Worm (Caenorhabditis elegans) whole organism, young adult: Measurements from ENCODE around the gene taf-8.
A peak's percentile ranks its signal among the peaks of the same experiment; 100 is the strongest.

ENCODE experiments used
- B0019.2 ChIP-seq: fragments of 200-800 bp; sonication (Bioruptor generic); conservative IDR thresholded peaks from 2 replicates; pipeline ENCODE4 v1.3.6; 2022; ENCODE audit warnings: missing genetic modification reagents, missing genetic modification characterization, missing compliant biosample characterization
- B0035.1 ChIP-seq: sonication (generic microtip); optimal IDR thresholded peaks from 2 replicates; lab custom pipeline; 2016; ENCODE audit warnings: missing genetic modification characterization, mild to moderate bottlenecking, missing compliant biosample characterization, missing genotype, missing genetic modification reagents
- F22D6.2 ChIP-seq: sonication (generic microtip); optimal IDR thresholded peaks from 2 replicates; lab custom pipeline; 2016; ENCODE audit warnings: mild to moderate bottlenecking, missing genetic modification characterization, missing compliant biosample characterization
- F23B12.7 ChIP-seq: sonication (generic microtip); optimal IDR thresholded peaks from 2 replicates; lab custom pipeline; 2017; ENCODE audit warnings: missing genetic modification characterization, mild to moderate bottlenecking, missing compliant biosample characterization, antibody characterized with exemption, moderate library complexity; ENCODE audit not compliant: insufficient read depth
- F33H1.4 ChIP-seq: fragments of 200-800 bp; sonication (Bioruptor generic); IDR thresholded peaks from 2 replicates; pipeline ENCODE4 v1.3.6; 2022; ENCODE audit warnings: missing genetic modification reagents, missing genetic modification characterization, missing compliant biosample characterization
- T26A5.8 ChIP-seq: sonication (generic microtip); optimal IDR thresholded peaks from 2 replicates; lab custom pipeline; 2016; ENCODE audit warnings: missing genetic modification characterization, missing compliant biosample characterization
- Y53F4B.3 ChIP-seq: fragments of 200-800 bp; sonication (Bioruptor generic); IDR thresholded peaks from 2 replicates; pipeline ENCODE4 v1.3.6; 2022; ENCODE audit warnings: missing genetic modification reagents, missing genetic modification characterization, missing compliant biosample characterization
- Y56A3A.18 ChIP-seq: fragments of 200-800 bp; sonication (Bioruptor generic); IDR thresholded peaks from 2 replicates; pipeline ENCODE4 v1.3.6; 2022; ENCODE audit warnings: missing genetic modification reagents, missing genetic modification characterization, missing compliant biosample characterization
- Y95B8A.8 ChIP-seq: fragments of 200-800 bp; sonication (Bioruptor generic); IDR thresholded peaks from 2 replicates; pipeline ENCODE4 v1.3.6; 2022; ENCODE audit warnings: missing genetic modification reagents, missing genetic modification characterization, missing compliant biosample characterization
- akir-1 ChIP-seq: fragments of 200-800 bp; sonication (Bioruptor generic); optimal IDR thresholded peaks from 2 replicates; lab custom pipeline; 2018; ENCODE audit warnings: mild to moderate bottlenecking, missing genetic modification characterization, moderate library complexity, missing compliant biosample characterization
- ama-1 ChIP-seq, 3 experiments: fragments of 150-350 bp in 1 of 3; sonication (generic microtip) in 2 of 3; optimal IDR thresholded peaks; 2 replicates each; lab custom pipeline; 2014 to 2018; ENCODE audit warnings: missing biosample characterization in 2 of 3, missing genetic modification characterization in 2 of 3, missing genetic modification reagents in 2 of 3
- attf-5 ChIP-seq: fragments of 200-800 bp; sonication (Bioruptor generic); optimal IDR thresholded peaks from 2 replicates; lab custom pipeline; 2018; ENCODE audit warnings: mild to moderate bottlenecking, missing genetic modification characterization, missing compliant biosample characterization
- cebp-1 ChIP-seq, 2 experiments: fragments of 200-800 bp in 1 of 2; sonication (Bioruptor generic) in 1 of 2; sonication (generic microtip) in 1 of 2; IDR thresholded peaks in 1 of 2; optimal IDR thresholded peaks in 1 of 2; 2 replicates each; pipeline versions ENCODE4 v1.3.6 to Lab custom; 2017 to 2022; ENCODE audit warnings: missing compliant biosample characterization in 2 of 2, missing genetic modification characterization in 2 of 2, mild to moderate bottlenecking in 1 of 2, missing genetic modification reagents in 1 of 2, moderate library complexity in 1 of 2
- ceh-91 ChIP-seq: fragments of 200-800 bp; sonication (Bioruptor generic); IDR thresholded peaks from 2 replicates; pipeline ENCODE4 v1.3.6; 2022; ENCODE audit warnings: missing genetic modification reagents, missing genetic modification characterization, missing compliant biosample characterization
- die-1 ChIP-seq: sonication (generic microtip); optimal IDR thresholded peaks from 2 replicates; lab custom pipeline; 2016; ENCODE audit warnings: missing genotype, mild to moderate bottlenecking, missing genetic modification characterization, missing compliant biosample characterization
- dox-1 ChIP-seq: fragments of 200-800 bp; sonication (Bioruptor generic); IDR thresholded peaks from 2 replicates; pipeline ENCODE4 v1.3.6; 2022; ENCODE audit warnings: missing genetic modification reagents, missing genetic modification characterization, missing compliant biosample characterization
- dpl-1 ChIP-seq: fragments of 150-350 bp; optimal IDR thresholded peaks from 2 replicates; lab custom pipeline; 2014; ENCODE audit warnings: missing biosample characterization, missing genetic modification reagents, missing genetic modification characterization
- efl-1 ChIP-seq: fragments of 150-350 bp; optimal IDR thresholded peaks from 2 replicates; lab custom pipeline; 2014; ENCODE audit warnings: missing biosample characterization, missing genetic modification reagents, missing genetic modification characterization
- egl-44 ChIP-seq: fragments of 200-800 bp; sonication (Bioruptor generic); IDR thresholded peaks from 2 replicates; pipeline ENCODE4 v1.3.6; 2022; ENCODE audit warnings: missing genetic modification reagents, missing genetic modification characterization, missing compliant biosample characterization
- hmg-1.2 ChIP-seq: fragments of 200-800 bp; sonication (Bioruptor generic); IDR thresholded peaks from 2 replicates; pipeline ENCODE4 v1.3.6; 2022; ENCODE audit warnings: missing genetic modification reagents, missing genetic modification characterization, missing compliant biosample characterization
- let-526 ChIP-seq: fragments of 200-800 bp; sonication (Bioruptor generic); IDR thresholded peaks from 2 replicates; pipeline ENCODE4 v1.3.6; 2022; ENCODE audit warnings: missing genetic modification reagents, missing genetic modification characterization, missing compliant biosample characterization
- lsy-27 ChIP-seq: sonication (generic microtip); optimal IDR thresholded peaks from 2 replicates; lab custom pipeline; 2017; ENCODE audit warnings: missing genetic modification characterization, mild to moderate bottlenecking, missing compliant biosample characterization, antibody characterized with exemption, missing genotype, borderline replicate concordance; ENCODE audit not compliant: insufficient read depth
- madf-6 ChIP-seq: fragments of 200-800 bp; sonication (Bioruptor generic); IDR thresholded peaks from 2 replicates; pipeline ENCODE4 v1.3.6; 2022; ENCODE audit warnings: missing genetic modification reagents, missing genetic modification characterization, missing compliant biosample characterization
- madf-8 ChIP-seq: fragments of 200-800 bp; sonication (Bioruptor generic); conservative IDR thresholded peaks from 2 replicates; pipeline ENCODE4 v1.3.6; 2022; ENCODE audit warnings: missing genetic modification reagents, missing genetic modification characterization, missing compliant biosample characterization
- mcd-1 ChIP-seq: fragments of 200-800 bp; sonication (Bioruptor generic); IDR thresholded peaks from 2 replicates; pipeline ENCODE4 v1.3.6; 2022; ENCODE audit warnings: missing genetic modification reagents, missing genetic modification characterization, missing compliant biosample characterization
- nfyb-1 ChIP-seq: fragments of 200-800 bp; sonication (Bioruptor generic); IDR thresholded peaks from 2 replicates; pipeline ENCODE4 v1.3.6; 2022; ENCODE audit warnings: missing genetic modification reagents, missing genetic modification characterization, missing compliant biosample characterization
- nhr-80 ChIP-seq: sonication (generic microtip); optimal IDR thresholded peaks from 2 replicates; lab custom pipeline; 2016; ENCODE audit warnings: missing genetic modification characterization, missing compliant biosample characterization
- pbrm-1 ChIP-seq: fragments of 200-800 bp; sonication (Bioruptor generic); IDR thresholded peaks from 2 replicates; pipeline ENCODE4 v1.3.6; 2022; ENCODE audit warnings: missing genetic modification reagents, missing genetic modification characterization, missing compliant biosample characterization
- snpc-1.3 ChIP-seq: sonication (generic microtip); optimal IDR thresholded peaks from 2 replicates; lab custom pipeline; 2017; ENCODE audit warnings: missing genetic modification characterization, mild to moderate bottlenecking, missing compliant biosample characterization, antibody characterized with exemption, moderate library complexity, missing genotype, missing genetic modification reagents; ENCODE audit not compliant: insufficient read depth
- sptf-2 ChIP-seq: fragments of 200-800 bp; sonication (Bioruptor generic); optimal IDR thresholded peaks from 2 replicates; lab custom pipeline; 2018; ENCODE audit warnings: mild to moderate bottlenecking, missing genetic modification characterization, missing compliant biosample characterization
- ztf-22 ChIP-seq: fragments of 200-800 bp; sonication (Bioruptor generic); optimal IDR thresholded peaks from 2 replicates; lab custom pipeline; 2018; ENCODE audit warnings: mild to moderate bottlenecking, missing genetic modification characterization, moderate library complexity, missing compliant biosample characterization
- ztf-25 ChIP-seq: fragments of 200-800 bp; sonication (Bioruptor generic); IDR thresholded peaks from 2 replicates; pipeline ENCODE4 v1.3.6; 2022; ENCODE audit warnings: missing genetic modification reagents, missing genetic modification characterization, missing compliant biosample characterization

The taf-8 gene

DNA sequence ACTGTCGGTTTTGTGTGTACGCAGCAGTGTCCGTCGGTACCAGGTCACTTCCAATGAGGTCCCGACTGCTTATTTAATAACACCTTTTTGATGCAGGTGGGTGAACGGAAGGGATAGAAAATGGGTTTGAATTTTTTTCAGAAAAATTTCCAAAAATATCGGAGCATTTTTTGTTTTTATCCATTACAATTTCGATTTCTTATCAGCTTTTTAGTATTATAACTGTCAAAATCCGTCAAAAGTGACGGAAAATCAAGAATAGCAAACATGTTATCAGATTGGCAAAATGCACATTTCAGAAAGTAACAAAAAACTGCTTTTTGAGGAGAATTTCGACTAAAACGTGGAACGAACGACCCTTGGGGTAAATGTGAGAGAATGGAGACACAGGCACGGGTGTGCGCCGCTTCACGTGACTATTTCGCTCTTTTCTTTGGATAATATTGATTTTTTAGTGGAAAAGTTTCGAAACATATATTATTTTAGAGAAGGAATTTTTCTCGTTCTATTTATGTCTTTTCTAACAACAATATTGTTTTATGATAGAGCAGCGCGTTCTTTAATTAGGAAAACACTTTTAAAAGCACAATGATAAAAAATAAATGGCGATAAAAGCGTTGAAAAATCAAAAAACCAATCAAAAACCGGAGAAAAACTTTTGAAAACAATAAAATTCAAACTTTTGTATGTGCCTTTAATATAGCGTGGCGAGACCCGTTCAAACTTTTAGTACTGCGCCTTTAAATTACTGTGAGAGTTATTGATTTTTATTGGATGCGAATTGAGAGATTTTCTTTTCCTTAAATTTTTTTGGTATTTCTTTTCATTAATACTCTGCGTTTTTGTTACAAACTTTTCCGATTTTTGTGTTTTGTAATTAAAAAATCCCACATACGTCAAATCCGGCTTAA is 21.9 kb upstream of the taf-8 start, which contains the start of gene sqv-8 (continued):
- TF ChIP-seq nhr-80 (tag; lab: Kevin White, UChicago) (peak; percentile 65), let-526 (GFP tag; lab: Robert Waterston, UW) (no peak), T26A5.8 (tag; lab: Kevin White, UChicago) (no peak), madf-8 (GFP tag; lab: Robert Waterston, UW) (peak; percentile 76), Y53F4B.3 (no peak), dox-1 (0 out of 2 replicates have a peak, but pooled peaks have one; percentile 17), B0019.2 (GFP tag; lab: Robert Waterston, UW) (no peak), snpc-1.3 (tag; lab: Kevin White, UChicago) (peak; percentile 70), ceh-91 (GFP tag; lab: Robert Waterston, UW) (peak; percentile 27; the same call in 1 of the 2 replicates), akir-1 (no peak), ztf-25 (GFP tag; lab: Robert Waterston, UW) (no peak), cebp-1 (GFP tag; IDR thresholded peaks at IDR 0.05; lab: Robert Waterston, UW) (no peak), cebp-1 (tag; optimal IDR thresholded peaks at IDR 0.05; lab: Kevin White, UChicago) (peak; percentile 77), sptf-2 (GFP tag; lab: Kevin White, UChicago) (no peak), efl-1 (GFP tag; lab: Kevin White, UChicago) (peak; percentile 41), attf-5 (GFP tag; lab: Kevin White, UChicago) (peak; percentile 20), egl-44 (GFP tag; lab: Robert Waterston, UW) (no peak), F23B12.7 (peak; percentile 12), dpl-1 (GFP tag; lab: Kevin White, UChicago) (no peak), nfyb-1 (GFP tag; lab: Robert Waterston, UW) (no peak), mcd-1 (GFP tag; lab: Robert Waterston, UW) (no peak), Y95B8A.8 (GFP tag; lab: Robert Waterston, UW) (no peak), ztf-22 (GFP tag; lab: Kevin White, UChicago) (no peak), F22D6.2 (tag; lab: Kevin White, UChicago) (no peak), F33H1.4 (peak; percentile 94), die-1 (tag; lab: Kevin White, UChicago) (no peak), lsy-27 (tag; lab: Kevin White, UChicago) (no peak)
- TF ChIP-seq, all 124 proteins: peak for 18

DNA sequence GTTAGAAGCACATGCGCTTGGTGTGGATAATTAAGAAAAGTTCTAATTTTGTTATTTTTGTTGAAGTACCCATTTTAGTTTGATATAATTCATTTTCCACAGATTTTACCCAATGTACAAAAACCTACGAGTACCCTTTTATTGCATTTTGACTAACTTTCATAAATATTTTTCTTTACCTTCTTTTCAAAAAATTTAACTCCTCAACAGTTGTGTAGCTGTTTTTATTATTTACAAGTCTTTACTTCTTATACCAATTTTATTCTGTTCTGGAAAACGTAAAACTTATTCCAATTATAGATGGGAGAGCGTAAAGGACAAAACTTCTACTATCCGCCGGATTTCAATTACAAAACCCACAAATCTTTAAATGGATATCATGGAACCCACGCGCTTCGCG is 19.9 kb upstream of the taf-8 start, which contains the start of gene ZK1307.9:
Gene ZK1307.9 (plus strand): TSS at position 301 of the 400 bp plus-strand sequence.
- TF ChIP-seq ama-1 (optimal IDR thresholded peaks at IDR 0.05; lab: Kevin White, UChicago) (peak; percentile 21), ama-1 (GFP tag; optimal IDR thresholded peaks at IDR 0.05; lab: Kevin White, UChicago) (no peak), B0035.1 (no peak), Y56A3A.18 (GFP tag; lab: Robert Waterston, UW) (no peak), hmg-1.2 (GFP tag; lab: Robert Waterston, UW) (0 out of 2 replicates have a peak, but pooled peaks have one; percentile 18), madf-6 (GFP tag; lab: Robert Waterston, UW) (peak; percentile 39; the same call in 1 of the 2 replicates)

- TF ChIP-seq F33H1.4: no peak
- TF ChIP-seq pbrm-1 (GFP tag; lab: Robert Waterston, UW): no peak
These were observed 17.4 kb upstream of the taf-8 start, which contains the start of gene ZK1307.4 for ce11 chrII:9651700-9652099. ZK1307.4 (minus strand) TSS chrII:9651800.
